Worm (Caenorhabditis elegans) whole organism, L3 larva: Measurements from ENCODE around the gene zfp-1.

Experiments used
- R02D3.7 ChIP-seq: fragments of 150-350 bp; optimal IDR thresholded peaks from 2 replicates; lab custom pipeline; 2014; ENCODE audit warnings: missing biosample characterization, missing genetic modification characterization
- ama-1 ChIP-seq: fragments of 150-350 bp; optimal IDR thresholded peaks from 2 replicates; lab custom pipeline; 2018
- ceh-28 ChIP-seq: fragments of 150-350 bp; optimal IDR thresholded peaks from 2 replicates; lab custom pipeline; 2014; ENCODE audit warnings: missing biosample characterization, missing genetic modification reagents, missing genetic modification characterization
- daf-12 ChIP-seq: fragments of 150-350 bp; optimal IDR thresholded peaks from 2 replicates; lab custom pipeline; 2014; ENCODE audit warnings: missing biosample characterization, missing genetic modification reagents, missing genetic modification characterization
- egl-27 ChIP-seq: sonication (generic microtip); optimal IDR thresholded peaks from 4 replicates; lab custom pipeline; 2017; ENCODE audit warnings: missing biosample characterization, missing genetic modification reagents, missing genetic modification characterization
- elt-1 ChIP-seq: fragments of 150-350 bp; optimal IDR thresholded peaks from 2 replicates; lab custom pipeline; 2014; ENCODE audit warnings: missing biosample characterization, missing genetic modification characterization
- eor-1 ChIP-seq, 2 experiments: fragments of 150-350 bp; optimal IDR thresholded peaks; 2 replicates each; lab custom pipeline; 2014 to 2018; ENCODE audit warnings: missing biosample characterization in 2 of 2, missing genetic modification characterization in 2 of 2
- nfya-1 ChIP-seq: sonication (generic microtip); optimal IDR thresholded peaks from 2 replicates; lab custom pipeline; 2017; ENCODE audit warnings: missing genetic modification characterization, mild to moderate bottlenecking, missing compliant biosample characterization, antibody characterized with exemption, moderate library complexity; ENCODE audit not compliant: insufficient read depth
- nhr-11 ChIP-seq: fragments of 150-350 bp; optimal IDR thresholded peaks from 2 replicates; lab custom pipeline; 2014; ENCODE audit warnings: missing biosample characterization, missing genetic modification characterization
- skn-1 ChIP-seq: fragments of 150-350 bp; optimal IDR thresholded peaks from 2 replicates; lab custom pipeline; 2014; ENCODE audit warnings: missing biosample characterization, missing genetic modification characterization
- snpc-4 ChIP-seq: fragments of 150-350 bp; optimal IDR thresholded peaks from 2 replicates; lab custom pipeline; 2014; ENCODE audit warnings: missing biosample characterization, missing genetic modification characterization
- unc-39 ChIP-seq: sonication (generic microtip); optimal IDR thresholded peaks from 4 replicates; lab custom pipeline; 2017; ENCODE audit warnings: missing biosample characterization, missing genetic modification characterization

DNA sequence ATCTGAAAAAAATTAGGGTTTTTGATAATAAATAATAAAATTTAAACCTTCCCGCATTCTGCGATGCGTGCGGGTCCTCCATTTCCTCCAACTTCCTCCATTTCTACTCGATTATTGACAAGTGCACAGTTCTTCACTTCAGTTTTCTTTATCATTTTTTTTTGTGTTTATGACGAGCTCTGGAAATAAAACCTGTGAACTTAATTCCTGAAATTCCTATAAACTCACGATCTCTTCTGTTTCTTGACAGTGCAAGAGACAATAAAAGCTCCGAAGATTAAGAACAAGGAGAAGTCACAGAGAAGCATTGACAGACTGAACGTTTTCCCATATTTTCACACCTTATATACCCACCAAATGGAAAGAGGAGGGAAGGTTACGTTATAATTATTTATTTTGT is 19.5 kb upstream of the zfp-1 start, which contains the start of gene K02D10.3:
- TF ChIP-seq daf-12 (no peak), unc-39 (tag; lab: Kevin White, UChicago) (no peak), egl-27 (tag; lab: Kevin White, UChicago) (no peak), ceh-28 (tag; lab: Kevin White, UChicago) (no peak), snpc-4 (tag; lab: Kevin White, UChicago) (no peak), elt-1 (tag; lab: Kevin White, UChicago) (no peak), R02D3.7 (tag; lab: Kevin White, UChicago) (no peak), skn-1 (no peak), ama-1 (lab: Kevin White, UChicago) (no peak), eor-1 (tag; optimal IDR thresholded peaks at IDR 0.05; lab: Kevin White, UChicago) (no peak), nfya-1 (tag; lab: Kevin White, UChicago) (no peak), nhr-11 (tag; lab: Kevin White, UChicago) (no peak)
